Fruit fly (Drosophila melanogaster): ENCODE measurements around the gene CG31140.

The CG31140 gene

dm6 chr3R:23942965-23943413 is 20.0 kb upstream of the CG31140 start, which contains the start of gene Gdh (continued):
- TF ChIP-seq Fer3 (tag; optimal IDR thresholded peaks at IDR 0.05) (no peak), CG15696 (tag; optimal IDR thresholded peaks at IDR 0.05) (no peak), cwo (GFP tag; optimal IDR thresholded peaks at IDR 0.05) (peak; percentile 94), hbn (GFP tag; IDR thresholded peaks at IDR 0.05; ENCODE audit: partially characterized antibody) (peak; percentile 25; the same call in 1 of the 2 replicates), Dref (GFP tag; IDR thresholded peaks at IDR 0.05) (peak; percentile 50; the same call in 1 of the 2 replicates), Max (GFP tag; optimal IDR thresholded peaks at IDR 0.05) (peak; percentile 15), gem (tag; optimal IDR thresholded peaks at IDR 0.05) (no peak), CG17328 (GFP tag; IDR thresholded peaks at IDR 0.05) (peak; percentile 32; the same call in 1 of the 2 replicates), lbe (GFP tag; optimal IDR thresholded peaks at IDR 0.05) (peak; percentile 33), CG9215 (GFP tag; IDR thresholded peaks at IDR 0.05) (no peak), Side (GFP tag; optimal IDR thresholded peaks at IDR 0.05) (no peak), caup (GFP tag; optimal IDR thresholded peaks at IDR 0.05; ENCODE audit: severe bottlenecking) (peak; percentile 64), bcd (GFP tag; optimal IDR thresholded peaks at IDR 0.05) (peak; percentile 4), CG3281 (GFP tag; optimal IDR thresholded peaks at IDR 0.05) (peak; percentile 54), zen2 (GFP tag; IDR thresholded peaks at IDR 0.05; ENCODE audit: partially characterized antibody) (peak; percentile 76; the same call in 2 of the 3 replicates), Pdp1 (GFP tag; optimal IDR thresholded peaks at IDR 0.05) (peak in 1 of 2 experiments; percentile 23), Dbx (GFP tag; IDR thresholded peaks at IDR 0.05) (peak; percentile 59; the same call in 2 of the 3 replicates), ara (GFP tag; IDR thresholded peaks at IDR 0.05) (no peak), ken (GFP tag; IDR thresholded peaks at IDR 0.05) (peak; percentile 11; the same call in 1 of the 3 replicates), CG1602 (GFP tag; optimal IDR thresholded peaks at IDR 0.05) (no peak), Taf1 (GFP tag; IDR thresholded peaks at IDR 0.05) (no peak), chinmo (GFP tag; IDR thresholded peaks at IDR 0.05; ENCODE audit: partially characterized antibody) (peak; percentile 91; the same call in 3 of the 4 replicates), CG31441 (GFP tag; IDR thresholded peaks at IDR 0.05) (no peak), zf30C (GFP tag; optimal IDR thresholded peaks at IDR 0.05) (no peak), Atf3 (GFP tag; optimal IDR thresholded peaks at IDR 0.05) (no peak), GATAe (GFP tag; conservative IDR thresholded peaks at IDR 0.05) (0 out of 2 replicates have a peak, but pooled peaks have one; percentile 22), ham (GFP tag; IDR thresholded peaks at IDR 0.05) (no peak), Hmr (GFP tag; optimal IDR thresholded peaks at IDR 0.05) (peak; percentile 9), dpn (GFP tag; optimal IDR thresholded peaks at IDR 0.05) (peak in 1 of 2 experiments; percentile 13), CG13424 (tag; optimal IDR thresholded peaks at IDR 0.05) (peak; percentile 5), NfI (GFP tag; optimal IDR thresholded peaks at IDR 0.05) (peak; percentile 26), CG10321 (GFP tag; IDR thresholded peaks at IDR 0.05) (no peak), Nf-YC (tag; optimal IDR thresholded peaks at IDR 0.05) (peak; percentile 35), CG13296 (GFP tag; optimal IDR thresholded peaks at IDR 0.05) (peak; percentile 51), Jarid2 (GFP tag; optimal IDR thresholded peaks at IDR 0.05) (peak; percentile 96), Eip74EF (GFP tag; optimal IDR thresholded peaks at IDR 0.05) (peak in 1 of 2 experiments; percentile 30), PHDP (tag; optimal IDR thresholded peaks at IDR 0.05) (peak; percentile 45), CG15269 (tag; optimal IDR thresholded peaks at IDR 0.05) (peak; percentile 22), CG2120 (GFP tag; optimal IDR thresholded peaks at IDR 0.05) (peak; percentile 9), emc (GFP tag; optimal IDR thresholded peaks at IDR 0.05) (no peak), sim (GFP tag; IDR thresholded peaks at IDR 0.05) (peak; percentile 34; the same call in 1 of the 2 replicates), Ets97D (GFP tag; optimal IDR thresholded peaks at IDR 0.05) (no peak), Dip3 (GFP tag; optimal IDR thresholded peaks at IDR 0.05) (peak; percentile 5), fd102C (GFP tag; optimal IDR thresholded peaks at IDR 0.05) (no peak), sug (tag; optimal IDR thresholded peaks at IDR 0.05) (peak; percentile 68), CG9727 (GFP tag; optimal IDR thresholded peaks at IDR 0.05) (peak; percentile 23), unc-4 (GFP tag; IDR thresholded peaks at IDR 0.05; ENCODE audit: partially characterized antibody) (peak; percentile 59), gcm (GFP tag; optimal IDR thresholded peaks at IDR 0.05) (no peak), gsb-n (tag; optimal IDR thresholded peaks at IDR 0.05) (no peak)

Measured in whole organism, embryonic.